Fruit fly (Drosophila melanogaster): ENCODE measurements around the gene CG6576.

The CG6576 gene

DNA sequence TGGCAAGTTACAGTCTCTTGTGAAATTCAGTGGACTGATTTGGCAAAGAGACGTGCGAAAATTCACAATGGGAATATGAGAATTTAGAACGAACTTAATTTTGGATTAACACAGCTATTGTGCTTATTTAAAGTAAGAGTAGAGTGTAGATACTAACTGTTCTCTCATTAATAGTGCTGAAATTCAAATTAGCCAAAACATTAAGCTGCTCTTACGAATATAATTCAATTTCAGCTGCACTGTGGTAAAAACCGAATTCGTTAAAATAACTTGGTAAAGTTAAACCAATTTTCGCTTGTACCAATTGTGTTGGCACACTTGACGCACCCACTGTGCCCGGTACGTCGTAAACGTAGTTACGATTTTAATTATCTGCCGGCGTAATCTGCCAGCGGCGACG, 12.1 kb downstream of the CG6576 start (continued):
- TF ChIP-seq lz (GFP tag; optimal IDR thresholded peaks at IDR 0.05) = peak; percentile 66
- TF ChIP-seq CG6276 (GFP tag; optimal IDR thresholded peaks at IDR 0.05) = peak; percentile 74
- peak; percentile 17 to 63 for TF ChIP-seq salr (GFP tag; optimal IDR thresholded peaks at IDR 0.05)
- TF ChIP-seq vri (GFP tag; optimal IDR thresholded peaks at IDR 0.05) = peak; percentile 45
- TF ChIP-seq CG32006 (GFP tag; optimal IDR thresholded peaks at IDR 0.05) = peak; percentile 84
- TF ChIP-seq Ets96B (tag; optimal IDR thresholded peaks at IDR 0.05) = peak; percentile 72
- TF ChIP-seq CG6854 (GFP tag; optimal IDR thresholded peaks at IDR 0.05) = no peak
- peak; percentile 79 for TF ChIP-seq net (GFP tag; optimal IDR thresholded peaks at IDR 0.05)
- TF ChIP-seq cyc (GFP tag; optimal IDR thresholded peaks at IDR 0.05) = peak; percentile 56
- TF ChIP-seq CG16779 (tag; optimal IDR thresholded peaks at IDR 0.05) = peak; percentile 35
- TF ChIP-seq Lpt (GFP tag; optimal IDR thresholded peaks at IDR 0.05) = peak; percentile 41
- peak; percentile 47 for TF ChIP-seq dsx (GFP tag; optimal IDR thresholded peaks at IDR 0.05; ENCODE audit: poor library complexity, severe bottlenecking)
- peak; percentile 57 for TF ChIP-seq Ets21C (GFP tag; optimal IDR thresholded peaks at IDR 0.05)
- peak; percentile 24; the same call in 1 of the 2 replicates for TF ChIP-seq CG11294 (GFP tag; IDR thresholded peaks at IDR 0.05)
- TF ChIP-seq Eip75B (GFP tag; optimal IDR thresholded peaks at IDR 0.05) = peak; percentile 68
- peak; percentile 12 for TF ChIP-seq Blimp-1 (GFP tag; optimal IDR thresholded peaks at IDR 0.05)
- TF ChIP-seq CG10631 (GFP tag; optimal IDR thresholded peaks at IDR 0.05) = peak; percentile 66
- peak; percentile 55 for TF ChIP-seq CG1621 (tag; optimal IDR thresholded peaks at IDR 0.05)
- peak; percentile 74 for TF ChIP-seq CG8119 (GFP tag; IDR thresholded peaks at IDR 0.05)
- TF ChIP-seq Smox (GFP tag; optimal IDR thresholded peaks at IDR 0.05) = peak; percentile 49
- TF ChIP-seq CG31627 (GFP tag; optimal IDR thresholded peaks at IDR 0.05) = peak; percentile 72
- TF ChIP-seq CG15336 (GFP tag; IDR thresholded peaks at IDR 0.05) = peak; percentile 62
- TF ChIP-seq topi (GFP tag; optimal IDR thresholded peaks at IDR 0.05) = peak; percentile 69
- peak; percentile 65 for TF ChIP-seq spab (GFP tag; optimal IDR thresholded peaks at IDR 0.05)
- TF ChIP-seq CG6163 (GFP tag; IDR thresholded peaks at IDR 0.05) = peak; percentile 65
- peak; percentile 65 for TF ChIP-seq CG34406 (GFP tag; optimal IDR thresholded peaks at IDR 0.05)
- TF ChIP-seq ss (GFP tag; optimal IDR thresholded peaks at IDR 0.05) = peak; percentile 35 to 71
- TF ChIP-seq CG3032 (tag; optimal IDR thresholded peaks at IDR 0.05) = peak; percentile 69
- TF ChIP-seq CG11902 (GFP tag; optimal IDR thresholded peaks at IDR 0.05) = peak; percentile 63
- peak; percentile 67 for TF ChIP-seq CG11762 (GFP tag; optimal IDR thresholded peaks at IDR 0.05; ENCODE audit: insufficient read depth)
- TF ChIP-seq fd85E (GFP tag; optimal IDR thresholded peaks at IDR 0.05) = no peak
- peak; percentile 69 for TF ChIP-seq CG10669 (GFP tag; optimal IDR thresholded peaks at IDR 0.05)
- peak; percentile 80 for TF ChIP-seq svp (GFP tag)
- TF ChIP-seq CG6792 (GFP tag; optimal IDR thresholded peaks at IDR 0.05) = peak; percentile 68
- TF ChIP-seq Hr38 (GFP tag; optimal IDR thresholded peaks at IDR 0.05) = no peak

DNA sequence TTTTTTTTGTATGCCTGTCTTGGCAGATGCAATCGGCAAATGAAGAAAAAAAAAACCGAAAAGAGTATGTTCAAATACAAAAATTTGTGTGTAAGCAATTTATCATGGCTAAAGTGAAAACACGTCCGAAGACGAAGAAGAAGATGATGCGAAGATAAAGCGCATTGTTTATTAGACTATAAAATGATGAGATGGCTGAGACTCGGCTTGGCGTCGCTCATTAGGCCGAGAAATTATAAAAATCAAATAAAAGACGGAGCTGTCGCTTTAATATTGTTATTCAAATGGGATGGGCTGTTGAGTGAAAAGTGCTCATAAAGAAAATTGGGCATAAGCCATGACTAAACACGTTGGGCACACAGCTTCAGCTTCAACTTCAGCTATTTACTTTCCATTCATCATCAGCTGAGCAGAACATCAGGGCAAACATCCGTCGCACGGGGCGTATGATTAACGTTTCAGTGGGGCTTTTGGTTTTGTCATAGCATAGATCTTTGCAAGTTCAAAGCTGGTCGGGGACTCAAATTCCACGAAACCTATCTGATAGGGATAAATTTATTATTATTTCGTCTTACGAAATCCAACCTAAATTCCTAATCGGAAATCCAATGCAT, 14.9 kb downstream of the CG6576 start:
- TF ChIP-seq Eip78C (GFP tag) = peak; percentile 9
- no peak for TF ChIP-seq Hr39 (GFP tag; optimal IDR thresholded peaks at IDR 0.05)
- TF ChIP-seq fkh (GFP tag; optimal IDR thresholded peaks at IDR 0.05) = peak; percentile 61

DNA sequence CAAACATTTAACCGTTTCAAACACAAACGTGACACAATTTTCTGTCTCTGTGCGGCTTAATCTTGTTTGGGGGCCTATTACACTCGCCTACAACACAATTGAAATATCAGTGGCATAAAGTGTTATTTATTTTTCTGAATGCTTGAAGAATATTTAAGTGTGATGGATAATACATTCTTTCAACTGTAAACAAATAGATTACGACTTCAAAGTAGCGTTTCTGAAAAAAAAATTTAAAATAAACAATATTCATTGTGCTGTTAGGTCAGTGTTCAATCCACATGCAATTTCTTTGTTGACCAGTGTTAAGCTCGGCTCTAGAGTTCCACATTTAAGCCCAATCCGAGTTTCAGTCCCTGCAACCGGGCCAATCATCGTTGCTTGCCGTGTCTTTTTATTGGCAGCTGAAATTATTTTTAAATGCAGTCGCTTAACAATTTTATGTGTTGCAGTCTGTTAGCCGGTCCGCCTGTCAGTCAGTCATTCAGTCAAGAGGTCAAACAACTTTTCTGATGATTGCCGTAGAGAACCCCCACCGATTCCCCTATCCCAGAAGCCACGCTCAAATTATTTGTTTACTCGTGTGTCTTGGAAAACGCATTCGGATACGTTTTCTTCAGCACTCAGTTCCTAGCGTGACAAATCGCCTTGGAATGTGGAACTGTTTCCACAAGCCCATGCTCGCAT, 17.4 kb downstream of the CG6576 start:
- TF ChIP-seq CG31627 (GFP tag; optimal IDR thresholded peaks at IDR 0.05) (peak; percentile 26), CG11294 (GFP tag; IDR thresholded peaks at IDR 0.05) (peak; percentile 46; the same call in 1 of the 2 replicates), Sox15 (GFP tag; optimal IDR thresholded peaks at IDR 0.05) (no peak), Ets21C (GFP tag; optimal IDR thresholded peaks at IDR 0.05) (no peak), CG3919 (GFP tag; optimal IDR thresholded peaks at IDR 0.05) (peak; percentile 69), CG6854 (GFP tag; optimal IDR thresholded peaks at IDR 0.05) (no peak), CG15336 (GFP tag; IDR thresholded peaks at IDR 0.05) (peak; percentile 86), Eip75B (GFP tag; optimal IDR thresholded peaks at IDR 0.05) (peak; percentile 32), CG9139 (GFP tag; optimal IDR thresholded peaks at IDR 0.05) (peak; percentile 1), CG10631 (GFP tag; optimal IDR thresholded peaks at IDR 0.05) (peak; percentile 35), salr (GFP tag; optimal IDR thresholded peaks at IDR 0.05) (peak in 1 of 2 experiments; percentile 24), Blimp-1 (GFP tag; optimal IDR thresholded peaks at IDR 0.05) (no peak), spab (GFP tag; optimal IDR thresholded peaks at IDR 0.05) (peak; percentile 56), CG11902 (GFP tag; optimal IDR thresholded peaks at IDR 0.05) (peak; percentile 9), CG1621 (tag; optimal IDR thresholded peaks at IDR 0.05) (peak; percentile 60), CG6792 (GFP tag; optimal IDR thresholded peaks at IDR 0.05) (peak; percentile 56), svp (GFP tag) (no peak), Hr39 (GFP tag; optimal IDR thresholded peaks at IDR 0.05) (peak; percentile 39), CG6276 (GFP tag; optimal IDR thresholded peaks at IDR 0.05) (peak; percentile 63), Met (GFP tag; optimal IDR thresholded peaks at IDR 0.05) (peak; percentile 37), Gug (GFP tag; IDR thresholded peaks at IDR 0.05) (peak; percentile 57), Smox (GFP tag; optimal IDR thresholded peaks at IDR 0.05) (peak; percentile 1), CG8119 (GFP tag; IDR thresholded peaks at IDR 0.05) (peak; percentile 88), fd85E (GFP tag; optimal IDR thresholded peaks at IDR 0.05) (no peak), dsx (GFP tag; optimal IDR thresholded peaks at IDR 0.05; ENCODE audit: poor library complexity, severe bottlenecking) (peak; percentile 47), Hr4 (GFP tag; optimal IDR thresholded peaks at IDR 0.05) (peak; percentile 71)
